Worm (Caenorhabditis elegans): Measurements from ENCODE around the gene F13B6.1.

- no peak for TF ChIP-seq ama-1 (optimal IDR thresholded peaks at IDR 0.05)
- TF ChIP-seq ceh-13 (GFP tag; optimal IDR thresholded peaks at IDR 0.05), result no peak
- TF ChIP-seq aly-1 (tag; optimal IDR thresholded peaks at IDR 0.05), result no peak
- TF ChIP-seq pes-1 (GFP tag; IDR thresholded peaks at IDR 0.05), result no peak
- no peak for TF ChIP-seq ets-7 (tag; optimal IDR thresholded peaks at IDR 0.05)
- TF ChIP-seq hmbx-1 (tag; optimal IDR thresholded peaks at IDR 0.05), result no peak
- no peak for TF ChIP-seq hmg-4 (GFP tag; optimal IDR thresholded peaks at IDR 0.05)
- no peak for TF ChIP-seq scrt-1 (GFP tag; IDR thresholded peaks at IDR 0.05)
- TF ChIP-seq flt-1 (GFP tag; IDR thresholded peaks at IDR 0.05), result no peak
Observed at ce11 chrIV:7445236-7445635, 11.1 kb upstream of the F13B6.1 start, which contains the start of gene valv-1.

Measured in whole organism, early embryonic.